Fruit fly (Drosophila melanogaster) whole organism, prepupa: Measurements from ENCODE around the gene CG6661.
A peak's percentile ranks its signal among the peaks of the same experiment; 100 is the strongest.

ENCODE experiments used
- Blimp-1 ChIP-seq: fragments of 200-800 bp; sonication (Bioruptor generic); optimal IDR thresholded peaks from 3 replicates; lab custom pipeline; 2017; ENCODE audit warnings: missing biosample characterization, missing genetic modification characterization, mild to moderate bottlenecking, moderate library complexity, missing genetic modification reagents
- CG10631 ChIP-seq: fragments of 200-800 bp; sonication (Bioruptor generic); optimal IDR thresholded peaks from 2 replicates; lab custom pipeline; 2016; ENCODE audit warnings: missing biosample characterization, missing genetic modification characterization
- CG10669 ChIP-seq: fragments of 200-800 bp; sonication (Bioruptor generic); optimal IDR thresholded peaks from 3 replicates; lab custom pipeline; 2018; ENCODE audit warnings: missing biosample characterization, mild to moderate bottlenecking, missing genetic modification characterization, moderate library complexity
- CG11762 ChIP-seq: fragments of 200-800 bp; sonication (Bioruptor generic); optimal IDR thresholded peaks from 3 replicates; lab custom pipeline; 2016; ENCODE audit warnings: missing biosample characterization, missing genetic modification characterization; ENCODE audit not compliant: insufficient read depth
- CG11902 ChIP-seq: fragments of 200-800 bp; sonication (Bioruptor generic); optimal IDR thresholded peaks from 3 replicates; lab custom pipeline; 2016; ENCODE audit warnings: missing biosample characterization, missing genetic modification characterization
- CG15336 ChIP-seq: fragments of 200-800 bp; sonication (Bioruptor generic); IDR thresholded peaks from 2 replicates; pipeline ENCODE4 v1.3.6; 2022; ENCODE audit warnings: missing biosample characterization, missing genetic modification characterization
- CG1621 ChIP-seq: fragments of 200-800 bp; sonication (Bioruptor generic); optimal IDR thresholded peaks from 3 replicates; lab custom pipeline; 2018; ENCODE audit warnings: missing biosample characterization, mild to moderate bottlenecking, missing genetic modification characterization
- CG16779 ChIP-seq: fragments of 200-800 bp; sonication (Bioruptor generic); optimal IDR thresholded peaks from 3 replicates; lab custom pipeline; 2017; ENCODE audit warnings: missing biosample characterization, mild to moderate bottlenecking, missing genetic modification characterization
- CG3032 ChIP-seq: fragments of 200-800 bp; optimal IDR thresholded peaks from 2 replicates; lab custom pipeline; 2019; ENCODE audit warnings: missing biosample characterization, mild to moderate bottlenecking, missing genetic modification characterization, moderate library complexity
- CG32006 ChIP-seq: fragments of 200-800 bp; sonication (Bioruptor generic); optimal IDR thresholded peaks from 3 replicates; lab custom pipeline; 2017; ENCODE audit warnings: missing biosample characterization, mild to moderate bottlenecking, missing genetic modification characterization
- CG34406 ChIP-seq: fragments of 200-800 bp; sonication (Bioruptor generic); optimal IDR thresholded peaks from 3 replicates; lab custom pipeline; 2016; ENCODE audit warnings: missing biosample characterization, missing genetic modification characterization
- CG3919 ChIP-seq: fragments of 200-800 bp; sonication (Bioruptor generic); optimal IDR thresholded peaks from 3 replicates; lab custom pipeline; 2016; ENCODE audit warnings: missing biosample characterization, missing genetic modification characterization
- CG4318 ChIP-seq: fragments of 200-800 bp; sonication (Bioruptor generic); optimal IDR thresholded peaks from 3 replicates; lab custom pipeline; 2017; ENCODE audit warnings: missing biosample characterization, mild to moderate bottlenecking, missing genetic modification characterization
- CG6163 ChIP-seq: fragments of 200-800 bp; sonication (Bioruptor generic); IDR thresholded peaks from 3 replicates; pipeline ENCODE4 v1.3.6; 2022; ENCODE audit warnings: missing biosample characterization, missing genetic modification characterization
- CG6276 ChIP-seq: fragments of 200-800 bp; sonication (Bioruptor generic); optimal IDR thresholded peaks from 2 replicates; lab custom pipeline; 2017; ENCODE audit warnings: missing biosample characterization, mild to moderate bottlenecking, missing genetic modification characterization
- CG6792 ChIP-seq: fragments of 200-800 bp; sonication (Bioruptor generic); optimal IDR thresholded peaks from 3 replicates; lab custom pipeline; 2016; ENCODE audit warnings: missing biosample characterization, missing genetic modification characterization
- CG8119 ChIP-seq: fragments of 200-800 bp; sonication (Bioruptor generic); IDR thresholded peaks from 3 replicates; pipeline ENCODE4 v1.3.6; 2022; ENCODE audit warnings: missing biosample characterization, missing genetic modification characterization
- CG8632 ChIP-seq: fragments of 200-800 bp; sonication (Bioruptor generic); optimal IDR thresholded peaks from 3 replicates; lab custom pipeline; 2016; ENCODE audit warnings: missing biosample characterization, missing genetic modification characterization
- CG9139 ChIP-seq: fragments of 200-800 bp; sonication (Bioruptor generic); optimal IDR thresholded peaks from 3 replicates; lab custom pipeline; 2017; ENCODE audit warnings: missing biosample characterization, mild to moderate bottlenecking, missing genetic modification characterization
- Eip75B ChIP-seq: fragments of 200-800 bp; sonication (Bioruptor generic); optimal IDR thresholded peaks from 3 replicates; lab custom pipeline; 2016; ENCODE audit warnings: missing biosample characterization, missing genetic modification characterization
- Eip78C ChIP-seq: fragments of 200-800 bp; sonication (Bioruptor generic); peaks from one replicate; lab custom pipeline; 2016; ENCODE audit warnings: missing biosample characterization, missing genetic modification characterization
- Ets96B ChIP-seq: fragments of 200-800 bp; optimal IDR thresholded peaks from 2 replicates; lab custom pipeline; 2019; ENCODE audit warnings: missing biosample characterization, mild to moderate bottlenecking, missing genetic modification characterization, moderate library complexity
- Hr38 ChIP-seq: sonication (Bioruptor generic); optimal IDR thresholded peaks from 2 replicates; lab custom pipeline; 2016; ENCODE audit warnings: missing biosample characterization, missing genetic modification characterization
- Hr39 ChIP-seq: fragments of 200-800 bp; sonication (Bioruptor generic); optimal IDR thresholded peaks from 2 replicates; lab custom pipeline; 2016; ENCODE audit warnings: missing biosample characterization, missing genetic modification characterization
- Hr4 ChIP-seq: fragments of 200-800 bp; sonication (Bioruptor generic); optimal IDR thresholded peaks from 3 replicates; lab custom pipeline; 2016; ENCODE audit warnings: missing biosample characterization, missing genetic modification characterization
- Lpt ChIP-seq: fragments of 200-800 bp; sonication (Bioruptor generic); optimal IDR thresholded peaks from 3 replicates; lab custom pipeline; 2016; ENCODE audit warnings: missing biosample characterization, missing genetic modification characterization
- Met ChIP-seq: fragments of 200-800 bp; sonication (Bioruptor generic); optimal IDR thresholded peaks from 3 replicates; lab custom pipeline; 2016; ENCODE audit warnings: missing biosample characterization, missing genetic modification characterization
- OdsH ChIP-seq: fragments of 200-800 bp; sonication (Bioruptor generic); optimal IDR thresholded peaks from 3 replicates; lab custom pipeline; 2016; ENCODE audit warnings: missing biosample characterization, missing genetic modification characterization
- Sox102F ChIP-seq: fragments of 200-800 bp; sonication (Bioruptor generic); optimal IDR thresholded peaks from 2 replicates; lab custom pipeline; 2016; ENCODE audit warnings: missing biosample characterization, mild to moderate bottlenecking, missing genetic modification characterization
- Sox14 ChIP-seq: fragments of 200-800 bp; sonication (Bioruptor generic); optimal IDR thresholded peaks from 3 replicates; lab custom pipeline; 2016; ENCODE audit warnings: missing biosample characterization, missing genetic modification characterization
- Sox15 ChIP-seq: fragments of 200-800 bp; sonication (Bioruptor generic); optimal IDR thresholded peaks from 3 replicates; lab custom pipeline; 2016; ENCODE audit warnings: missing biosample characterization, missing genetic modification characterization
- achi ChIP-seq: fragments of 200-800 bp; sonication (Bioruptor generic); optimal IDR thresholded peaks from 3 replicates; lab custom pipeline; 2016; ENCODE audit warnings: missing biosample characterization, missing genetic modification characterization
- acj6 ChIP-seq: fragments of 200-800 bp; sonication (Bioruptor generic); optimal IDR thresholded peaks from 3 replicates; lab custom pipeline; 2016; ENCODE audit warnings: missing biosample characterization, missing genetic modification characterization
- cyc ChIP-seq: fragments of 200-800 bp; sonication (Bioruptor generic); optimal IDR thresholded peaks from 3 replicates; lab custom pipeline; 2016; ENCODE audit warnings: missing biosample characterization, missing genetic modification characterization
- dac ChIP-seq: fragments of 200-800 bp; sonication (Bioruptor generic); optimal IDR thresholded peaks from 2 replicates; lab custom pipeline; 2017; ENCODE audit warnings: missing biosample characterization, mild to moderate bottlenecking, missing genetic modification characterization
- eg ChIP-seq: fragments of 200-800 bp; sonication (Bioruptor generic); IDR thresholded peaks from 3 replicates; pipeline ENCODE4 v1.3.6; 2022; ENCODE audit warnings: missing biosample characterization, missing genetic modification characterization
- fd85E ChIP-seq: fragments of 200-800 bp; sonication (Bioruptor generic); optimal IDR thresholded peaks from 3 replicates; lab custom pipeline; 2016; ENCODE audit warnings: missing biosample characterization, missing genetic modification characterization
- fkh ChIP-seq: fragments of 200-800 bp; sonication (Bioruptor generic); optimal IDR thresholded peaks from 3 replicates; lab custom pipeline; 2017; ENCODE audit warnings: missing biosample characterization, mild to moderate bottlenecking, missing genetic modification characterization, moderate library complexity
- lz ChIP-seq: fragments of 200-800 bp; sonication (Bioruptor generic); optimal IDR thresholded peaks from 3 replicates; lab custom pipeline; 2016; ENCODE audit warnings: missing biosample characterization, missing genetic modification characterization
- net ChIP-seq: fragments of 200-800 bp; sonication (Bioruptor generic); optimal IDR thresholded peaks from 3 replicates; lab custom pipeline; 2016; ENCODE audit warnings: missing biosample characterization, missing genetic modification characterization
- pdm3 ChIP-seq: fragments of 200-800 bp; sonication (Bioruptor generic); optimal IDR thresholded peaks from 3 replicates; lab custom pipeline; 2016; ENCODE audit warnings: missing biosample characterization, missing genetic modification characterization
- salr ChIP-seq, 2 experiments: fragments of 200-800 bp; sonication (Bioruptor generic); optimal IDR thresholded peaks; 3 replicates each; lab custom pipeline; 2016 to 2018; ENCODE audit warnings: missing biosample characterization in 2 of 2, missing genetic modification characterization in 2 of 2, mild to moderate bottlenecking in 1 of 2
- spab ChIP-seq: fragments of 200-800 bp; sonication (Bioruptor generic); optimal IDR thresholded peaks from 2 replicates; lab custom pipeline; 2017; ENCODE audit warnings: missing biosample characterization, mild to moderate bottlenecking, missing genetic modification characterization, missing genetic modification reagents
- ss ChIP-seq, 2 experiments: fragments of 200-800 bp; sonication (Bioruptor generic); optimal IDR thresholded peaks; 2 replicates in 1 of 2; 3 replicates in 1 of 2; lab custom pipeline; 2017 to 2018; ENCODE audit warnings: mild to moderate bottlenecking in 2 of 2, missing biosample characterization in 2 of 2, missing genetic modification characterization in 2 of 2, moderate library complexity in 1 of 2
- svp ChIP-seq: fragments of 200-800 bp; sonication (Bioruptor generic); peaks from one replicate; lab custom pipeline; 2016; ENCODE audit warnings: missing biosample characterization, missing genetic modification characterization
- vri ChIP-seq: fragments of 200-800 bp; sonication (Bioruptor generic); optimal IDR thresholded peaks from 3 replicates; lab custom pipeline; 2016; ENCODE audit warnings: missing biosample characterization, mild to moderate bottlenecking, missing genetic modification characterization

The CG6661 gene

dm6 chr3L:14059266-14059974 lies 24.8 kb downstream of the CG6661 start (continued):
- TF ChIP-seq svp (peak; percentile 98), Met (GFP tag; lab: Kevin White, UChicago) (peak; percentile 54), CG16779 (tag; lab: Kevin White, UChicago) (no peak), CG6792 (GFP tag; lab: Kevin White, UChicago) (no peak), acj6 (peak; percentile 43), Hr38 (GFP tag; lab: Kevin White, UChicago) (no peak), Lpt (no peak), CG8632 (GFP tag; lab: Kevin White, UChicago) (peak; percentile 30), dac (no peak), CG6163 (GFP tag; lab: Robert Waterston, UW) (peak; percentile 36; the same call in 2 of the 3 replicates), CG10669 (GFP tag; lab: Kevin White, UChicago) (peak; percentile 34), CG32006 (peak; percentile 39), CG3919 (GFP tag; lab: Kevin White, UChicago) (peak; percentile 27), eg (GFP tag; lab: Robert Waterston, UW) (peak; percentile 52; the same call in 2 of the 3 replicates)
- TF ChIP-seq, all 60 proteins: peak for 39

dm6 chr3L:14062702-14063101 lies 28.1 kb downstream of the CG6661 start:
- TF ChIP-seq cyc (GFP tag; lab: Kevin White, UChicago) (no peak), CG4318 (GFP tag; lab: Kevin White, UChicago) (no peak), Sox102F (GFP tag; lab: Kevin White, UChicago) (no peak), CG15336 (no peak), Sox14 (no peak), CG10631 (GFP tag; lab: Kevin White, UChicago) (no peak), ss (GFP tag; optimal IDR thresholded peaks at IDR 0.05; lab: Kevin White, UChicago) (no peak), dac (no peak), CG6276 (no peak), Hr39 (GFP tag; lab: Kevin White, UChicago) (no peak)

dm6 chr3L:14063241-14064064 lies 28.9 kb downstream of the CG6661 start:
- TF ChIP-seq CG1621 (tag; lab: Kevin White, UChicago) (peak; percentile 36), vri (GFP tag; lab: Kevin White, UChicago) (no peak), acj6 (peak; percentile 22), net (GFP tag; lab: Kevin White, UChicago) (no peak), Eip78C (peak; percentile 77), Sox15 (GFP tag; lab: Kevin White, UChicago) (no peak), CG15336 (no peak; the same call in 1 of the 2 replicates), Hr4 (GFP tag; lab: Kevin White, UChicago) (peak; percentile 51), cyc (GFP tag; lab: Kevin White, UChicago) (no peak), lz (no peak), CG9139 (GFP tag; lab: Kevin White, UChicago) (no peak), pdm3 (GFP tag; lab: Kevin White, UChicago) (peak; percentile 48), CG3032 (tag; lab: Kevin White, UChicago) (peak; percentile 45), Hr39 (GFP tag; lab: Kevin White, UChicago) (no peak), salr (GFP tag; optimal IDR thresholded peaks at IDR 0.05; lab: Kevin White, UChicago) (peak in 1 of 2 experiments; percentile 75), spab (no peak), fkh (no peak), CG11902 (GFP tag; lab: Kevin White, UChicago) (no peak), Eip75B (peak; percentile 21), Sox102F (GFP tag; lab: Kevin White, UChicago) (no peak), OdsH (peak; percentile 27), fd85E (GFP tag; lab: Kevin White, UChicago) (no peak), achi (peak; percentile 31), Blimp-1 (GFP tag; lab: Kevin White, UChicago) (no peak), CG34406 (GFP tag; lab: Kevin White, UChicago) (no peak), CG8119 (GFP tag; lab: Robert Waterston, UW) (no peak), Ets96B (tag; lab: Kevin White, UChicago) (peak; percentile 13), CG32006 (peak; percentile 71), svp (peak; percentile 30), CG11762 (GFP tag; lab: Kevin White, UChicago) (no peak)
